Fruit fly (Drosophila melanogaster): ENCODE data around the gene nom.
A peak's percentile ranks its signal among the peaks of the same experiment; 100 is the strongest.

DNA sequence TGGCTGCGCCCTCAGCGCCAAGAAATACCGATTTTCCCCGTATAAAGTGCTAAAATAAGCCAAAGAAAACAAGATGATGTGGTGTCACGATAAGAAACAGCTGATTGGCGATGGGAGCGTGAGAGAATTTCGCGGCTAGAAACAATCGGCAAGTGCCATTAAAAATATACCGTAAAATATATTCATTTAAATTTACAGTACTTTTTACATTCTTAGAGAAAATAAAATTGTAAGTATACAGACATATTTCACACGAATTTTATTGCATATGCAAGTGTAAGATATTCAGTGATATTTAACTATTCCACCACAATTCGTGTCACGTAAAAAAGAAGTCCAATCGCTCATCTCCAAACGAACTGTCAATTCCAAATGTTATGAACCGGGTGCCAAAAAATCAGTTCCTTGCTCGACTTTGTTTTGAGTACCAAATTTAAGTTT is 46.4 kb upstream of the nom start, which contains the start of the genes Unc50, CG11755 and CG8043:
- TF ChIP-seq Eip75B (GFP tag; optimal IDR thresholded peaks at IDR 0.05) (peak; percentile 74), topi (GFP tag; optimal IDR thresholded peaks at IDR 0.05) (peak; percentile 82)

Measured in whole organism, prepupa.